Worm (Caenorhabditis elegans) whole organism, L3 larva: ENCODE measurements around the gene srt-11.

Source experiments
- R02D3.7 ChIP-seq: fragments of 150-350 bp; optimal IDR thresholded peaks from 2 replicates; lab custom pipeline; 2014; ENCODE audit warnings: missing biosample characterization, missing genetic modification characterization
- aly-2 ChIP-seq: fragments of 150-350 bp; optimal IDR thresholded peaks from 2 replicates; lab custom pipeline; 2014; ENCODE audit warnings: missing biosample characterization, missing genetic modification characterization
- ama-1 ChIP-seq: fragments of 150-350 bp; optimal IDR thresholded peaks from 2 replicates; lab custom pipeline; 2018
- ceh-16 ChIP-seq: sonication (generic microtip); optimal IDR thresholded peaks from 2 replicates; lab custom pipeline; 2017; ENCODE audit warnings: missing biosample characterization, missing genetic modification characterization
- ceh-28 ChIP-seq: fragments of 150-350 bp; optimal IDR thresholded peaks from 2 replicates; lab custom pipeline; 2014; ENCODE audit warnings: missing biosample characterization, missing genetic modification reagents, missing genetic modification characterization
- ceh-82 ChIP-seq: fragments of 150-350 bp; optimal IDR thresholded peaks from 2 replicates; lab custom pipeline; 2014; ENCODE audit warnings: missing biosample characterization, missing genetic modification characterization
- ceh-9 ChIP-seq: sonication (generic microtip); optimal IDR thresholded peaks from 2 replicates; lab custom pipeline; 2018; ENCODE audit warnings: missing biosample characterization, missing genetic modification characterization
- egl-27 ChIP-seq: sonication (generic microtip); optimal IDR thresholded peaks from 4 replicates; lab custom pipeline; 2017; ENCODE audit warnings: missing biosample characterization, missing genetic modification reagents, missing genetic modification characterization
- elt-1 ChIP-seq: fragments of 150-350 bp; optimal IDR thresholded peaks from 2 replicates; lab custom pipeline; 2014; ENCODE audit warnings: missing biosample characterization, missing genetic modification characterization
- elt-2 ChIP-seq: sonication (generic microtip); optimal IDR thresholded peaks from 2 replicates; lab custom pipeline; 2016; ENCODE audit warnings: missing genetic modification reagents, mild to moderate bottlenecking, missing genetic modification characterization, missing compliant biosample characterization
- elt-3 ChIP-seq, 3 experiments: fragments of 150-350 bp in 1 of 3; sonication (generic microtip) in 2 of 3; optimal IDR thresholded peaks; 2 replicates in 2 of 3; 4 replicates in 1 of 3; lab custom pipeline; 2014 to 2017; ENCODE audit warnings: missing biosample characterization in 3 of 3, missing genetic modification characterization in 3 of 3
- eor-1 ChIP-seq, 2 experiments: fragments of 150-350 bp; optimal IDR thresholded peaks; 2 replicates each; lab custom pipeline; 2014 to 2018; ENCODE audit warnings: missing biosample characterization in 2 of 2, missing genetic modification characterization in 2 of 2
- fkh-10 ChIP-seq: sonication (generic microtip); optimal IDR thresholded peaks from 2 replicates; lab custom pipeline; 2017; ENCODE audit warnings: missing biosample characterization, missing genetic modification reagents, missing genetic modification characterization
- fkh-2 ChIP-seq: fragments of 150-350 bp; optimal IDR thresholded peaks from 2 replicates; lab custom pipeline; 2014; ENCODE audit warnings: missing biosample characterization, missing genetic modification reagents, missing genetic modification characterization
- fos-1 ChIP-seq: fragments of 150-350 bp; optimal IDR thresholded peaks from 2 replicates; lab custom pipeline; 2014; ENCODE audit warnings: missing biosample characterization, missing genetic modification characterization
- hmg-11 ChIP-seq: sonication (generic microtip); optimal IDR thresholded peaks from 2 replicates; lab custom pipeline; 2016; ENCODE audit warnings: missing genetic modification characterization, missing compliant biosample characterization
- jun-1 ChIP-seq: fragments of 150-350 bp; optimal IDR thresholded peaks from 2 replicates; lab custom pipeline; 2014; ENCODE audit warnings: missing biosample characterization, missing genetic modification reagents, missing genetic modification characterization
- lin-39 ChIP-seq: fragments of 150-350 bp; optimal IDR thresholded peaks from 2 replicates; lab custom pipeline; 2018; ENCODE audit warnings: missing biosample characterization, missing genetic modification reagents, missing genetic modification characterization
- lsy-12 ChIP-seq: sonication (generic microtip); optimal IDR thresholded peaks from 2 replicates; lab custom pipeline; 2016; ENCODE audit warnings: mild to moderate bottlenecking, missing genetic modification characterization, missing compliant biosample characterization
- mdl-1 ChIP-seq: fragments of 150-350 bp; optimal IDR thresholded peaks from 2 replicates; lab custom pipeline; 2014; ENCODE audit warnings: missing biosample characterization, missing genetic modification characterization
- mml-1 ChIP-seq: fragments of 150-350 bp; sonication (generic microtip); optimal IDR thresholded peaks from 3 replicates; lab custom pipeline; 2014; ENCODE audit warnings: missing biosample characterization, missing genetic modification characterization
- nfya-1 ChIP-seq: sonication (generic microtip); optimal IDR thresholded peaks from 2 replicates; lab custom pipeline; 2017; ENCODE audit warnings: missing genetic modification characterization, mild to moderate bottlenecking, missing compliant biosample characterization, antibody characterized with exemption, moderate library complexity; ENCODE audit not compliant: insufficient read depth
- nhr-12 ChIP-seq: fragments of 150-350 bp; optimal IDR thresholded peaks from 2 replicates; lab custom pipeline; 2014; ENCODE audit warnings: missing biosample characterization, missing genetic modification characterization
- nhr-23 ChIP-seq: fragments of 150-350 bp; optimal IDR thresholded peaks from 2 replicates; lab custom pipeline; 2014; ENCODE audit warnings: missing biosample characterization, missing genetic modification reagents, missing genetic modification characterization
- nhr-28 ChIP-seq: fragments of 150-350 bp; optimal IDR thresholded peaks from 2 replicates; lab custom pipeline; 2014; ENCODE audit warnings: missing biosample characterization, missing genetic modification characterization
- nhr-43 ChIP-seq: sonication (generic microtip); optimal IDR thresholded peaks from 2 replicates; lab custom pipeline; 2016; ENCODE audit warnings: mild to moderate bottlenecking, missing genetic modification characterization, missing compliant biosample characterization; ENCODE audit not compliant: poor library complexity, severe bottlenecking
- nhr-67 ChIP-seq: fragments of 150-350 bp; optimal IDR thresholded peaks from 2 replicates; lab custom pipeline; 2014; ENCODE audit warnings: missing biosample characterization, missing genetic modification characterization
- nhr-77 ChIP-seq: fragments of 150-350 bp; optimal IDR thresholded peaks from 2 replicates; lab custom pipeline; 2014; ENCODE audit warnings: missing biosample characterization, missing genetic modification characterization
- skn-1 ChIP-seq: fragments of 150-350 bp; optimal IDR thresholded peaks from 2 replicates; lab custom pipeline; 2014; ENCODE audit warnings: missing biosample characterization, missing genetic modification characterization
- tbx-2 ChIP-seq: sonication (generic microtip); optimal IDR thresholded peaks from 2 replicates; lab custom pipeline; 2016; ENCODE audit warnings: mild to moderate bottlenecking, missing genetic modification characterization, missing compliant biosample characterization
- unc-39 ChIP-seq: sonication (generic microtip); optimal IDR thresholded peaks from 4 replicates; lab custom pipeline; 2017; ENCODE audit warnings: missing biosample characterization, missing genetic modification characterization
- unc-62 ChIP-seq: fragments of 150-350 bp; sonication (generic microtip); optimal IDR thresholded peaks from 4 replicates; lab custom pipeline; 2014; ENCODE audit warnings: missing biosample characterization, missing genetic modification reagents, missing genetic modification characterization
- zag-1 ChIP-seq: fragments of 150-350 bp; optimal IDR thresholded peaks from 2 replicates; lab custom pipeline; 2014; ENCODE audit warnings: missing biosample characterization, missing genetic modification characterization
- ztf-11 ChIP-seq: fragments of 150-350 bp; optimal IDR thresholded peaks from 2 replicates; lab custom pipeline; 2014; ENCODE audit warnings: missing biosample characterization, missing genetic modification characterization
- ztf-4 ChIP-seq: fragments of 150-350 bp; optimal IDR thresholded peaks from 2 replicates; lab custom pipeline; 2014; ENCODE audit warnings: missing biosample characterization, missing genetic modification characterization

srt-11 gene

DNA sequence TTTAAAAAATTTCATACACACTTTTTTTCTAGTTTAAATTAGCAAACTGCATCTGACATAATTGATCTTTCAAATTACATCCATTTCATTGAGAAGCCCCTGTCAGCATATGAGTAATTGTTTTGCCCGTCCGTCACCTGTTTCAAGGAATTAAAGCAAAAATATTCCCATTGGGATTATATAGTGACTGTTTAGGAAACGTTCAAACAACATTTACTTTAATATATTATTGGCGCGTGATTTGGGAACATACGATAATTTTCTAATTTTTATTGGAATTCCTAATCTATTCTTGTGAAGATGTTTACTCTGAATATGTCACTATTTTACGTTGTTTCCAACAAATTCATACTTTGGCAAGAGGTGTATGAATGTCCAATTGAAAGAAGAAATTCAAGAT is at the start of gene srt-11:
Gene srt-11 (plus strand): TSS at position 301 of the 400 bp plus-strand sequence.
- TF ChIP-seq jun-1, result no peak
- TF ChIP-seq fos-1 (tag; lab: Kevin White, UChicago), result no peak
- TF ChIP-seq hmg-11 (tag; lab: Kevin White, UChicago), result no peak
- no peak for TF ChIP-seq fkh-2 (tag; lab: Kevin White, UChicago)
- TF ChIP-seq fkh-10, result no peak
- TF ChIP-seq zag-1 (tag; lab: Kevin White, UChicago), result no peak
- no peak for TF ChIP-seq unc-62 (GFP tag; lab: Kevin White, UChicago)
- no peak for TF ChIP-seq elt-1 (tag; lab: Kevin White, UChicago)
- no peak for TF ChIP-seq ztf-4 (tag; lab: Kevin White, UChicago)
- TF ChIP-seq elt-2, result no peak
- no peak for TF ChIP-seq nhr-23
- no peak for TF ChIP-seq nhr-67 (tag; lab: Kevin White, UChicago)
- no peak for TF ChIP-seq nhr-12 (tag; lab: Kevin White, UChicago)
- no peak for TF ChIP-seq ceh-9
- TF ChIP-seq, all 47 proteins: peak for 0

ce11 chrII:14757711-14758110 is 48.1 kb upstream of the srt-11 start, which contains the start of gene Y54E2A.5:
Y54E2A.5 (minus strand) TSS chrII:14757811.
- TF ChIP-seq nhr-77 (tag; lab: Kevin White, UChicago) (no peak), nhr-28 (tag; lab: Kevin White, UChicago) (no peak), zag-1 (tag; lab: Kevin White, UChicago) (no peak), ama-1 (lab: Kevin White, UChicago) (no peak), ztf-4 (tag; lab: Kevin White, UChicago) (no peak), aly-2 (tag; lab: Kevin White, UChicago) (no peak), fkh-2 (tag; lab: Kevin White, UChicago) (no peak), egl-27 (no peak), nhr-23 (no peak), unc-39 (tag; lab: Kevin White, UChicago) (no peak), elt-3 (tag; optimal IDR thresholded peaks at IDR 0.05; lab: Kevin White, UChicago) (no peak), elt-2 (no peak), ceh-9 (no peak), nfya-1 (tag; lab: Kevin White, UChicago) (no peak), tbx-2 (tag; lab: Kevin White, UChicago) (no peak), R02D3.7 (tag; lab: Kevin White, UChicago) (no peak)

DNA sequence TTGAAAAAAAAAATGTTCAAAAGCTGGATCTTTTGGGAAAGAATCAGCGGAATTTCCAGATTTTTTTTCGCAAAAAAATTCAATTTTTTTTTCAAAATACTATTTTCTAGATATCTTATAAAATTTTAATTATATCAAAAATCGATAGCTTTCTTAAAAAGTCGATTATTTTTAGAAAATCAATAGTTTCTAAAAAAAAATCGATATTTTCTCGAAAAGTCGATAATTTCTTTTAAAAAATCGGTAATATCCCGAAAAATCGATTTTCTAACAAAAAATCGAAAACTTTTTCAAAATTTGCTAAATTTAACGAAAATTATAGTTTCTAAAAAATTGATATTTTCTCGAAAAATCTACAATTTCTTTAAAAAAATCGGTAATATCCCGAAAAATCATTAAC is 37.0 kb upstream of the srt-11 start:
- TF ChIP-seq ceh-28 (tag; lab: Kevin White, UChicago), result peak; percentile 78
- no peak for TF ChIP-seq jun-1
- TF ChIP-seq ceh-9, result no peak
- TF ChIP-seq, all 47 proteins: peak for 1

DNA sequence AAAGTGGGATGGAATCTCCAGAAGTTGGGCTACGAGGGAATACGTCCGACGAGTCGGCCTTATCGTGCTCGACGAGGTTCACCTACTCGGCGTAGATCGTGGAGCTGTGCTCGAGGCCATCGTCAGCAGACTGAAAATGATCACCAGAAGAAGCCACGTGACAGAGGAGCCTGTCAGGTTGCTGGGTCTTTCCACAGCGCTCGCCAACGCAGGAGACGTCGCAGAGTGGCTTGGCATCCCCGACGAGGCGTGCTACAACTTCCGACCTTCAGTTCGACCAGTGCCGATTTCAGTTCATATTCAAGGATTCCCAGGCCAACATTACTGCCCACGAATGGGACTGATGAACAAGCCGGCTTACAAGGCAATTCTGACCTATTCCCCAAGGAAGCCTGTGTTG is 34.7 kb upstream of the srt-11 start:
- no peak for TF ChIP-seq ama-1 (lab: Kevin White, UChicago)
- TF ChIP-seq nhr-23, result no peak
- no peak for TF ChIP-seq eor-1 (tag; optimal IDR thresholded peaks at IDR 0.05; lab: Kevin White, UChicago)
- TF ChIP-seq ztf-4 (tag; lab: Kevin White, UChicago), result no peak
- TF ChIP-seq ztf-11 (tag; lab: Kevin White, UChicago), result no peak
- no peak for TF ChIP-seq mdl-1 (tag; lab: Kevin White, UChicago)
- TF ChIP-seq ceh-82 (tag; lab: Kevin White, UChicago), result no peak
- TF ChIP-seq nhr-77 (tag; lab: Kevin White, UChicago), result no peak
- no peak for TF ChIP-seq fkh-2 (tag; lab: Kevin White, UChicago)

- TF ChIP-seq elt-2 (no peak), elt-1 (tag; lab: Kevin White, UChicago) (no peak), fos-1 (tag; lab: Kevin White, UChicago) (no peak), mml-1 (no peak), zag-1 (tag; lab: Kevin White, UChicago) (no peak), aly-2 (tag; lab: Kevin White, UChicago) (no peak), ztf-11 (tag; lab: Kevin White, UChicago) (no peak), unc-39 (tag; lab: Kevin White, UChicago) (no peak), nhr-43 (no peak), lin-39 (tag; lab: Kevin White, UChicago) (no peak), hmg-11 (tag; lab: Kevin White, UChicago) (no peak), R02D3.7 (tag; lab: Kevin White, UChicago) (no peak), ceh-9 (no peak), lsy-12 (tag; lab: Kevin White, UChicago) (no peak), ceh-16 (tag; lab: Kevin White, UChicago) (no peak), eor-1 (tag; optimal IDR thresholded peaks at IDR 0.05; lab: Kevin White, UChicago) (no peak), skn-1 (no peak)
Observed at ce11 chrII:14772113-14772512, 33.7 kb upstream of the srt-11 start.
